Worm (Caenorhabditis elegans) whole organism, L4 larva: Measurements from ENCODE around the gene C02F12.8.

Experiments
- F26F4.8 ChIP-seq: fragments of 200-800 bp; sonication (Bioruptor generic); conservative IDR thresholded peaks from 2 replicates; pipeline ENCODE4 v1.3.6; 2022; ENCODE audit warnings: missing genetic modification characterization, missing compliant biosample characterization
- F44E2.7 ChIP-seq: fragments of 200-800 bp; sonication (Bioruptor generic); IDR thresholded peaks from 2 replicates; pipeline ENCODE4 v2.1.2; 2022; ENCODE audit warnings: missing genetic modification characterization, missing compliant biosample characterization
- T20F7.1 ChIP-seq: fragments of 200-800 bp; sonication (Bioruptor generic); optimal IDR thresholded peaks from 2 replicates; lab custom pipeline; 2018; ENCODE audit warnings: mild to moderate bottlenecking, missing genetic modification characterization, missing compliant biosample characterization
- T26A8.4 ChIP-seq: fragments of 200-800 bp; sonication (Bioruptor generic); IDR thresholded peaks from 2 replicates; pipeline ENCODE4 v1.3.6; 2022; ENCODE audit warnings: missing genetic modification characterization, missing compliant biosample characterization
- Y105C5A.15 ChIP-seq: fragments of 200-800 bp; sonication (Bioruptor generic); IDR thresholded peaks from 2 replicates; pipeline ENCODE4 v1.3.6; 2022; ENCODE audit warnings: missing genetic modification characterization, missing compliant biosample characterization
- Y48G9A.11 ChIP-seq: fragments of 200-800 bp; sonication (Bioruptor generic); IDR thresholded peaks from 2 replicates; pipeline ENCODE4 v1.3.6; 2022; ENCODE audit warnings: missing genetic modification reagents, missing genetic modification characterization, missing compliant biosample characterization
- Y75B8A.6 ChIP-seq: fragments of 200-800 bp; sonication (Bioruptor generic); IDR thresholded peaks from 2 replicates; pipeline ENCODE4 v1.3.6; 2022; ENCODE audit warnings: missing genetic modification reagents, missing genetic modification characterization, missing compliant biosample characterization
- ZK337.2 ChIP-seq: fragments of 200-800 bp; sonication (Bioruptor generic); IDR thresholded peaks from 2 replicates; pipeline ENCODE4 v1.3.6; 2022; ENCODE audit warnings: missing genetic modification reagents, missing genetic modification characterization, missing compliant biosample characterization
- aly-2 ChIP-seq: sonication (generic microtip); optimal IDR thresholded peaks from 2 replicates; lab custom pipeline; 2018; ENCODE audit warnings: missing biosample characterization, missing genetic modification characterization
- ama-1 ChIP-seq: fragments of 150-350 bp; optimal IDR thresholded peaks from 2 replicates; lab custom pipeline; 2014; ENCODE audit warnings: inconsistent platforms, mixed read lengths
- attf-4 ChIP-seq: sonication (generic microtip); optimal IDR thresholded peaks from 3 replicates; lab custom pipeline; 2017; ENCODE audit warnings: missing biosample characterization, missing genetic modification characterization
- ceh-62 ChIP-seq: sonication (generic microtip); optimal IDR thresholded peaks from 2 replicates; lab custom pipeline; 2017; ENCODE audit warnings: missing biosample characterization, missing genetic modification characterization
- ceh-82 ChIP-seq: sonication (generic microtip); optimal IDR thresholded peaks from 2 replicates; lab custom pipeline; 2017; ENCODE audit warnings: missing biosample characterization, missing genetic modification characterization
- ces-1 ChIP-seq: fragments of 150-350 bp; sonication (generic microtip); optimal IDR thresholded peaks from 4 replicates; lab custom pipeline; 2014; ENCODE audit warnings: missing biosample characterization, missing genetic modification reagents, missing genetic modification characterization
- daf-16 ChIP-seq, 3 experiments: sonication (generic microtip); optimal IDR thresholded peaks; 2 replicates each; lab custom pipeline; 2016 to 2017; ENCODE audit warnings: missing genetic modification characterization in 3 of 3, missing genetic modification reagents in 3 of 3, mild to moderate bottlenecking in 2 of 3, missing compliant biosample characterization in 2 of 3, missing biosample characterization in 1 of 3, moderate library complexity in 1 of 3
- daf-8 ChIP-seq: fragments of 200-800 bp; sonication (Bioruptor generic); IDR thresholded peaks from 2 replicates; pipeline ENCODE4 v1.3.6; 2022; ENCODE audit warnings: missing genetic modification characterization, missing compliant biosample characterization
- dmd-9 ChIP-seq: fragments of 200-800 bp; sonication (Bioruptor generic); IDR thresholded peaks from 2 replicates; pipeline ENCODE4 v1.3.6; 2022; ENCODE audit warnings: missing genetic modification reagents, missing genetic modification characterization, missing compliant biosample characterization
- duxl-1 ChIP-seq: sonication (generic microtip); optimal IDR thresholded peaks from 2 replicates; lab custom pipeline; 2016; ENCODE audit warnings: mild to moderate bottlenecking, missing genetic modification characterization, moderate library complexity, missing compliant biosample characterization; ENCODE audit not compliant: poor library complexity
- dve-1 ChIP-seq: sonication (generic microtip); optimal IDR thresholded peaks from 2 replicates; lab custom pipeline; 2017; ENCODE audit warnings: antibody characterized with exemption, mild to moderate bottlenecking, missing genetic modification characterization, missing compliant biosample characterization; ENCODE audit not compliant: insufficient read depth
- egl-27 ChIP-seq: sonication (generic microtip); optimal IDR thresholded peaks from 3 replicates; lab custom pipeline; 2017; ENCODE audit warnings: missing biosample characterization, missing genetic modification reagents, missing genetic modification characterization
- egl-43 ChIP-seq: fragments of 200-800 bp; sonication (Bioruptor generic); IDR thresholded peaks from 2 replicates; pipeline ENCODE4 v1.3.6; 2022; ENCODE audit warnings: missing genetic modification reagents, missing genetic modification characterization, missing compliant biosample characterization
- hif-1 ChIP-seq, 2 experiments: sonication (generic microtip); optimal IDR thresholded peaks; 2 replicates each; lab custom pipeline; 2016 to 2017; ENCODE audit warnings: missing compliant biosample characterization in 2 of 2, missing genetic modification characterization in 2 of 2, missing genetic modification reagents in 2 of 2, missing genotype in 2 of 2, mild to moderate bottlenecking in 1 of 2
- hlh-30 ChIP-seq: sonication (generic microtip); optimal IDR thresholded peaks from 2 replicates; lab custom pipeline; 2017; ENCODE audit warnings: antibody characterized with exemption, mild to moderate bottlenecking, missing genetic modification characterization, missing compliant biosample characterization; ENCODE audit not compliant: insufficient read depth
- hmg-1.1 ChIP-seq: fragments of 200-800 bp; sonication (Bioruptor generic); IDR thresholded peaks from 2 replicates; pipeline ENCODE4 v1.3.6; 2022; ENCODE audit warnings: missing genetic modification reagents, missing genetic modification characterization, missing compliant biosample characterization
- lin-29 ChIP-seq: fragments of 200-800 bp; sonication (Bioruptor generic); IDR thresholded peaks from 2 replicates; pipeline ENCODE4 v1.3.6; 2022; ENCODE audit warnings: missing genetic modification reagents, missing genetic modification characterization, missing compliant biosample characterization
- lin-38 ChIP-seq: fragments of 200-800 bp; sonication (Bioruptor generic); IDR thresholded peaks from 2 replicates; pipeline ENCODE4 v1.3.6; 2022; ENCODE audit warnings: missing genetic modification reagents, missing genetic modification characterization, missing compliant biosample characterization
- lir-3 ChIP-seq: sonication (generic microtip); optimal IDR thresholded peaks from 2 replicates; lab custom pipeline; 2016; ENCODE audit warnings: mild to moderate bottlenecking, missing genetic modification characterization, missing compliant biosample characterization
- madf-5 ChIP-seq, 2 experiments: fragments of 200-800 bp; sonication (Bioruptor generic); IDR thresholded peaks; 2 replicates each; pipeline ENCODE4 v1.3.6; 2022; ENCODE audit warnings: missing compliant biosample characterization in 2 of 2, missing genetic modification characterization in 2 of 2
- mdt-29 ChIP-seq: fragments of 200-800 bp; sonication (Bioruptor generic); IDR thresholded peaks from 2 replicates; pipeline ENCODE4 v1.3.6; 2022; ENCODE audit warnings: missing genetic modification reagents, missing genetic modification characterization, missing compliant biosample characterization
- mes-2 ChIP-seq: sonication (generic microtip); optimal IDR thresholded peaks from 2 replicates; lab custom pipeline; 2016; ENCODE audit warnings: missing genotype, mild to moderate bottlenecking, missing genetic modification characterization, missing compliant biosample characterization; ENCODE audit not compliant: poor library complexity, severe bottlenecking
- mxl-3 ChIP-seq: fragments of 200-800 bp; sonication (Bioruptor generic); optimal IDR thresholded peaks from 2 replicates; lab custom pipeline; 2018; ENCODE audit warnings: mild to moderate bottlenecking, missing genetic modification characterization, missing compliant biosample characterization
- nhr-102 ChIP-seq: sonication (generic microtip); optimal IDR thresholded peaks from 2 replicates; lab custom pipeline; 2016; ENCODE audit warnings: mild to moderate bottlenecking, missing genetic modification characterization, moderate library complexity, missing compliant biosample characterization
- nhr-11 ChIP-seq: fragments of 150-350 bp; optimal IDR thresholded peaks from 2 replicates; lab custom pipeline; 2014; ENCODE audit warnings: missing biosample characterization, missing genetic modification characterization
- nhr-25 ChIP-seq: sonication (generic microtip); optimal IDR thresholded peaks from 2 replicates; lab custom pipeline; 2017; ENCODE audit warnings: missing genetic modification characterization, mild to moderate bottlenecking, missing compliant biosample characterization, antibody characterized with exemption, moderate library complexity, borderline replicate concordance; ENCODE audit not compliant: insufficient read depth
- nhr-28 ChIP-seq: fragments of 150-350 bp; optimal IDR thresholded peaks from 2 replicates; lab custom pipeline; 2014; ENCODE audit warnings: missing biosample characterization, missing genetic modification characterization
- nhr-42 ChIP-seq: fragments of 200-800 bp; sonication (Bioruptor generic); IDR thresholded peaks from 2 replicates; pipeline ENCODE4 v1.3.6; 2022; ENCODE audit warnings: missing genetic modification characterization, missing compliant biosample characterization
- nhr-48 ChIP-seq: sonication (generic microtip); optimal IDR thresholded peaks from 2 replicates; lab custom pipeline; 2016; ENCODE audit warnings: mild to moderate bottlenecking, missing genetic modification characterization, missing compliant biosample characterization
- pha-4 ChIP-seq, 2 experiments: fragments of 150-350 bp in 1 of 2; fragments of 200-800 bp in 1 of 2; sonication (Bioruptor generic) in 1 of 2; IDR thresholded peaks in 1 of 2; optimal IDR thresholded peaks in 1 of 2; 2 replicates each; pipeline versions ENCODE4 v1.3.6 to Lab custom; 2014 to 2022; ENCODE audit warnings: missing genetic modification characterization in 2 of 2, missing genetic modification reagents in 2 of 2, missing biosample characterization in 1 of 2, missing compliant biosample characterization in 1 of 2
- rbr-2 ChIP-seq: sonication (generic microtip); optimal IDR thresholded peaks from 2 replicates; lab custom pipeline; 2016; ENCODE audit warnings: missing genotype, missing genetic modification characterization, missing compliant biosample characterization
- saeg-2 ChIP-seq: fragments of 200-800 bp; sonication (Bioruptor generic); IDR thresholded peaks from 2 replicates; pipeline ENCODE4 v1.3.6; 2022; ENCODE audit warnings: missing genetic modification reagents, missing genetic modification characterization, missing compliant biosample characterization
- sdz-12 ChIP-seq: fragments of 200-800 bp; sonication (Bioruptor generic); optimal IDR thresholded peaks from 2 replicates; lab custom pipeline; 2018; ENCODE audit warnings: mild to moderate bottlenecking, missing genetic modification characterization, missing compliant biosample characterization
- set-16 ChIP-seq: fragments of 200-800 bp; sonication (Bioruptor generic); IDR thresholded peaks from 2 replicates; pipeline ENCODE4 v1.3.6; 2022; ENCODE audit warnings: missing genetic modification reagents, missing genetic modification characterization, missing compliant biosample characterization
- skn-1 ChIP-seq: fragments of 150-350 bp; optimal IDR thresholded peaks from 2 replicates; lab custom pipeline; 2014; ENCODE audit warnings: missing biosample characterization, missing genetic modification characterization
- spr-3 ChIP-seq: fragments of 200-800 bp; sonication (Bioruptor generic); optimal IDR thresholded peaks from 2 replicates; lab custom pipeline; 2018; ENCODE audit warnings: mild to moderate bottlenecking, missing genetic modification characterization, missing compliant biosample characterization
- tag-97 ChIP-seq: fragments of 200-800 bp; sonication (Bioruptor generic); IDR thresholded peaks from 2 replicates; pipeline ENCODE4 v1.3.6; 2022; ENCODE audit warnings: missing genetic modification characterization, missing compliant biosample characterization
- vab-7 ChIP-seq: fragments of 200-800 bp; sonication (Bioruptor generic); IDR thresholded peaks from 2 replicates; pipeline ENCODE4 v1.3.6; 2022; ENCODE audit warnings: missing genetic modification reagents, missing genetic modification characterization, missing compliant biosample characterization
- zag-1 ChIP-seq: fragments of 150-350 bp; optimal IDR thresholded peaks from 2 replicates; lab custom pipeline; 2014; ENCODE audit warnings: missing biosample characterization, missing genetic modification characterization
- zfp-2 ChIP-seq: sonication (generic microtip); optimal IDR thresholded peaks from 2 replicates; lab custom pipeline; 2016; ENCODE audit warnings: mild to moderate bottlenecking, missing genetic modification characterization, missing compliant biosample characterization
- zip-11 ChIP-seq: fragments of 200-800 bp; sonication (Bioruptor generic); IDR thresholded peaks from 2 replicates; pipeline ENCODE4 v1.3.6; 2022; ENCODE audit warnings: missing genetic modification characterization, missing compliant biosample characterization
- ztf-7 ChIP-seq: fragments of 150-350 bp; optimal IDR thresholded peaks from 2 replicates; lab custom pipeline; 2014; ENCODE audit warnings: missing biosample characterization, missing genetic modification characterization

Gene C02F12.8

ce11 chrX:3728970-3729369 is 35.9 kb upstream of the C02F12.8 start, which contains the start of gene aex-4 (continued):
- TF ChIP-seq ZK337.2 (GFP tag; lab: Robert Waterston, UW), result no peak
- no peak for TF ChIP-seq ceh-82
- TF ChIP-seq saeg-2 (GFP tag; lab: Robert Waterston, UW), result no peak
- TF ChIP-seq mes-2 (tag; lab: Kevin White, UChicago), result no peak
- no peak for TF ChIP-seq lin-29 (GFP tag; lab: Robert Waterston, UW)
- TF ChIP-seq lir-3, result no peak
- TF ChIP-seq Y75B8A.6, result no peak
- peak; percentile 54 for TF ChIP-seq nhr-48 (tag; lab: Kevin White, UChicago)
- 0 out of 2 replicates have a peak, but pooled peaks have one; percentile 24 for TF ChIP-seq T26A8.4 (GFP tag; lab: Robert Waterston, UW)
- TF ChIP-seq egl-43 (GFP tag; lab: Robert Waterston, UW), result no peak
- TF ChIP-seq F26F4.8 (GFP tag; lab: Robert Waterston, UW), result no peak
- TF ChIP-seq T20F7.1 (GFP tag; lab: Kevin White, UChicago), result peak; percentile 6
- no peak for TF ChIP-seq zfp-2 (tag; lab: Kevin White, UChicago)
- TF ChIP-seq ztf-7, result no peak
- TF ChIP-seq dmd-9 (GFP tag; lab: Robert Waterston, UW), result no peak
- no peak for TF ChIP-seq ces-1 (GFP tag; lab: Kevin White, UChicago)
- no peak for TF ChIP-seq mxl-3 (GFP tag; lab: Kevin White, UChicago)
- no peak for TF ChIP-seq Y48G9A.11 (GFP tag; lab: Robert Waterston, UW)
- no peak for TF ChIP-seq lin-38 (GFP tag; lab: Robert Waterston, UW)
- TF ChIP-seq mdt-29 (GFP tag; lab: Robert Waterston, UW), result no peak
- no peak for TF ChIP-seq duxl-1 (tag; lab: Kevin White, UChicago)
- TF ChIP-seq zip-11 (GFP tag; lab: Robert Waterston, UW), result no peak
- TF ChIP-seq nhr-11 (tag; lab: Kevin White, UChicago), result no peak
- no peak for TF ChIP-seq vab-7
- peak; percentile 93 for TF ChIP-seq nhr-28 (tag; lab: Kevin White, UChicago)
- TF ChIP-seq daf-16 (GFP tag; optimal IDR thresholded peaks at IDR 0.05; lab: Kevin White, UChicago), result no peak
- peak; percentile 89 for TF ChIP-seq daf-16 (tag; optimal IDR thresholded peaks at IDR 0.05; lab: Kevin White, UChicago)
- no peak for TF ChIP-seq egl-27 (tag; lab: Kevin White, UChicago)
- no peak for TF ChIP-seq pha-4 (GFP tag; IDR thresholded peaks at IDR 0.05; lab: Robert Waterston, UW)
- no peak for TF ChIP-seq pha-4 (tag; optimal IDR thresholded peaks at IDR 0.05; lab: Kevin White, UChicago)
- TF ChIP-seq skn-1, result no peak
- no peak for TF ChIP-seq ceh-62 (tag; lab: Kevin White, UChicago)
- TF ChIP-seq attf-4, result no peak
- no peak for TF ChIP-seq madf-5 (GFP tag; IDR thresholded peaks at IDR 0.05; lab: Robert Waterston, UW)
- no peak for TF ChIP-seq nhr-102
- peak; percentile 35 for TF ChIP-seq hlh-30 (tag; lab: Kevin White, UChicago)
- no peak for TF ChIP-seq ama-1
- no peak for TF ChIP-seq sdz-12
- TF ChIP-seq aly-2, result no peak
- no peak for TF ChIP-seq Y105C5A.15
- TF ChIP-seq nhr-42, result no peak
- TF ChIP-seq zag-1 (tag; lab: Kevin White, UChicago), result no peak
- no peak for TF ChIP-seq tag-97
- no peak for TF ChIP-seq set-16 (GFP tag; lab: Robert Waterston, UW)
- no peak for TF ChIP-seq daf-8 (GFP tag; lab: Robert Waterston, UW)
- TF ChIP-seq spr-3, result no peak
- peak in 1 of 2 experiments; percentile 93 for TF ChIP-seq hif-1 (tag; optimal IDR thresholded peaks at IDR 0.05; lab: Kevin White, UChicago)
- no peak for TF ChIP-seq rbr-2 (tag; lab: Kevin White, UChicago)
- no peak for TF ChIP-seq dve-1 (tag; lab: Kevin White, UChicago)
- TF ChIP-seq hmg-1.1 (GFP tag; lab: Robert Waterston, UW), result no peak
- no peak for TF ChIP-seq F44E2.7 (GFP tag; lab: Robert Waterston, UW)
- no peak for TF ChIP-seq nhr-25
